Fruit fly (Drosophila melanogaster) whole organism, embryonic: ENCODE results near the gene rk.

Experiments
- Ada2b ChIP-seq: fragments of 200-800 bp; sonication (Bioruptor generic); IDR thresholded peaks from 2 replicates; pipeline ENCODE4 v1.3.6; 2022; ENCODE audit warnings: missing biosample characterization, missing genetic modification characterization
- Antp ChIP-seq: fragments of 200-800 bp; sonication (Bioruptor generic); optimal IDR thresholded peaks from 3 replicates; lab custom pipeline; 2016; ENCODE audit warnings: missing biosample characterization, missing genetic modification characterization
- Asciz ChIP-seq: fragments of 200-800 bp; sonication (Bioruptor generic); optimal IDR thresholded peaks from 2 replicates; lab custom pipeline; 2017; ENCODE audit warnings: missing biosample characterization, mild to moderate bottlenecking, missing genetic modification characterization, missing genetic modification reagents
- Bgb ChIP-seq: fragments of 200-800 bp; sonication (Bioruptor generic); IDR thresholded peaks from 2 replicates; pipeline ENCODE4 v1.3.6; 2022; ENCODE audit warnings: missing biosample characterization, missing genetic modification characterization; ENCODE audit not compliant: partially characterized antibody
- BtbVII ChIP-seq: fragments of 200-800 bp; sonication (Bioruptor generic); optimal IDR thresholded peaks from 3 replicates; lab custom pipeline; 2017; ENCODE audit warnings: missing biosample characterization, mild to moderate bottlenecking, missing genetic modification characterization
- CG1024 ChIP-seq: fragments of 200-800 bp; sonication (Bioruptor generic); IDR thresholded peaks from 2 replicates; pipeline ENCODE4 v1.3.6; 2022; ENCODE audit warnings: missing biosample characterization, missing genetic modification characterization
- CG1233 ChIP-seq: fragments of 200-800 bp; sonication (Bioruptor generic); optimal IDR thresholded peaks from 4 replicates; lab custom pipeline; 2018; ENCODE audit warnings: missing biosample characterization, mild to moderate bottlenecking, missing genetic modification characterization
- CG14441 ChIP-seq: fragments of 200-800 bp; sonication (Bioruptor generic); IDR thresholded peaks from 2 replicates; pipeline ENCODE4 v1.3.6; 2022; ENCODE audit warnings: missing biosample characterization, missing genetic modification characterization
- CG14710 ChIP-seq: fragments of 200-800 bp; sonication (Bioruptor generic); optimal IDR thresholded peaks from 3 replicates; lab custom pipeline; 2019; ENCODE audit warnings: missing biosample characterization, mild to moderate bottlenecking, missing genetic modification characterization, moderate library complexity
- CG17186 ChIP-seq: fragments of 200-800 bp; sonication (Bioruptor generic); optimal IDR thresholded peaks from 3 replicates; lab custom pipeline; 2017; ENCODE audit warnings: missing biosample characterization, missing genetic modification reagents, missing genetic modification characterization
- CG17361 ChIP-seq: fragments of 200-800 bp; sonication (Bioruptor generic); IDR thresholded peaks from 3 replicates; pipeline ENCODE4 v1.3.6; 2022; ENCODE audit warnings: missing biosample characterization, missing genetic modification characterization
- CG1832 ChIP-seq: fragments of 200-800 bp; sonication (Bioruptor generic); optimal IDR thresholded peaks from 2 replicates; lab custom pipeline; 2017; ENCODE audit warnings: missing biosample characterization, mild to moderate bottlenecking, missing genetic modification characterization, inconsistent platforms
- CG18619 ChIP-seq: fragments of 200-800 bp; sonication (Bioruptor generic); optimal IDR thresholded peaks from 3 replicates; lab custom pipeline; 2017; ENCODE audit warnings: missing biosample characterization, mild to moderate bottlenecking, missing genetic modification characterization
- CG2116 ChIP-seq: fragments of 200-800 bp; sonication (Bioruptor generic); optimal IDR thresholded peaks from 3 replicates; lab custom pipeline; 2018; ENCODE audit warnings: missing biosample characterization, mild to moderate bottlenecking, missing genetic modification characterization
- CG2202 ChIP-seq: fragments of 200-800 bp; sonication (Bioruptor generic); optimal IDR thresholded peaks from 2 replicates; lab custom pipeline; 2018; ENCODE audit warnings: missing biosample characterization, mild to moderate bottlenecking, missing genetic modification characterization
- CG2875 ChIP-seq: fragments of 200-800 bp; sonication (Bioruptor generic); optimal IDR thresholded peaks from 2 replicates; lab custom pipeline; 2017; ENCODE audit warnings: missing biosample characterization, mild to moderate bottlenecking, missing genetic modification characterization, missing genetic modification reagents
- CG2889 ChIP-seq: fragments of 200-800 bp; sonication (Bioruptor generic); IDR thresholded peaks from 3 replicates; pipeline ENCODE4 v1.3.6; 2022; ENCODE audit warnings: missing biosample characterization, missing genetic modification characterization
- CG33213 ChIP-seq: fragments of 200-800 bp; sonication (Bioruptor generic); optimal IDR thresholded peaks from 3 replicates; lab custom pipeline; 2016; ENCODE audit warnings: missing biosample characterization, missing genetic modification characterization
- CG3407 ChIP-seq: fragments of 200-800 bp; sonication (Bioruptor generic); optimal IDR thresholded peaks from 2 replicates; lab custom pipeline; 2018; ENCODE audit warnings: missing biosample characterization, mild to moderate bottlenecking, missing genetic modification characterization
- CG5245 ChIP-seq: fragments of 200-800 bp; sonication (Bioruptor generic); optimal IDR thresholded peaks from 3 replicates; lab custom pipeline; 2016; ENCODE audit warnings: missing biosample characterization, missing genetic modification characterization
- CG9817 ChIP-seq: fragments of 200-800 bp; sonication (Bioruptor generic); optimal IDR thresholded peaks from 2 replicates; lab custom pipeline; 2018; ENCODE audit warnings: missing biosample characterization, mild to moderate bottlenecking, missing genetic modification characterization, moderate library complexity
- D19B ChIP-seq: fragments of 200-800 bp; sonication (Bioruptor generic); optimal IDR thresholded peaks from 2 replicates; lab custom pipeline; 2017; ENCODE audit warnings: missing biosample characterization, mild to moderate bottlenecking, missing genetic modification characterization
- Eip74EF ChIP-seq, 2 experiments: fragments of 200-800 bp in 1 of 2; fragments of >200 bp in 1 of 2; sonication (Bioruptor generic) in 1 of 2; optimal IDR thresholded peaks; 2 replicates each; lab custom pipeline; 2017 to 2019; ENCODE audit warnings: missing biosample characterization in 2 of 2, missing genetic modification characterization in 2 of 2, mild to moderate bottlenecking in 1 of 2, moderate library complexity in 1 of 2
- H2.0 ChIP-seq: fragments of 200-800 bp; sonication (Bioruptor generic); IDR thresholded peaks from 2 replicates; pipeline ENCODE4 v1.3.6; 2022; ENCODE audit warnings: missing biosample characterization, missing genetic modification characterization
- Hr3 ChIP-seq: fragments of 200-800 bp; sonication (Bioruptor generic); optimal IDR thresholded peaks from 3 replicates; lab custom pipeline; 2016; ENCODE audit warnings: missing biosample characterization, missing genetic modification characterization
- Nf-YB ChIP-seq: fragments of 200-800 bp; sonication (Bioruptor generic); optimal IDR thresholded peaks from 3 replicates; lab custom pipeline; 2019; ENCODE audit warnings: missing biosample characterization, mild to moderate bottlenecking, missing genetic modification characterization, moderate library complexity
- Pdp1 ChIP-seq, 2 experiments: fragments of 200-800 bp; sonication (Bioruptor generic); optimal IDR thresholded peaks; 3 replicates each; lab custom pipeline; 2016; ENCODE audit warnings: missing biosample characterization in 2 of 2, missing genetic modification characterization in 2 of 2, mild to moderate bottlenecking in 1 of 2, moderate library complexity in 1 of 2
- Sin3A ChIP-seq: fragments of >200 bp; optimal IDR thresholded peaks from 2 replicates; lab custom pipeline; 2018
- Vsx1 ChIP-seq: fragments of 200-800 bp; sonication (Bioruptor generic); optimal IDR thresholded peaks from 2 replicates; lab custom pipeline; 2017; ENCODE audit warnings: missing biosample characterization, mild to moderate bottlenecking, missing genetic modification characterization, missing genetic modification reagents
- bowl ChIP-seq: fragments of 200-800 bp; sonication (Bioruptor generic); IDR thresholded peaks from 2 replicates; pipeline ENCODE4 v1.3.6; 2022; ENCODE audit warnings: missing biosample characterization, missing genetic modification characterization
- dati ChIP-seq: fragments of 200-800 bp; sonication (Bioruptor generic); IDR thresholded peaks from 2 replicates; pipeline ENCODE4 v1.3.6; 2022; ENCODE audit warnings: missing biosample characterization, missing genetic modification characterization
- dpn ChIP-seq, 2 experiments: fragments of 200-800 bp; sonication (Bioruptor generic); optimal IDR thresholded peaks; 3 replicates each; lab custom pipeline; 2016; ENCODE audit warnings: missing biosample characterization in 2 of 2, missing genetic modification characterization in 2 of 2
- ftz-f1 ChIP-seq: fragments of 200-800 bp; sonication (Bioruptor generic); optimal IDR thresholded peaks from 2 replicates; lab custom pipeline; 2016; ENCODE audit warnings: missing biosample characterization, missing genetic modification characterization
- gem ChIP-seq: fragments of 200-800 bp; sonication (Bioruptor generic); optimal IDR thresholded peaks from 2 replicates; lab custom pipeline; 2019; ENCODE audit warnings: missing biosample characterization, mild to moderate bottlenecking, missing genetic modification characterization, moderate library complexity
- h ChIP-seq: fragments of >200 bp; optimal IDR thresholded peaks from 2 replicates; lab custom pipeline; 2017
- hb ChIP-seq: fragments of 200-800 bp; sonication (Bioruptor generic); IDR thresholded peaks from 3 replicates; pipeline ENCODE4 v1.3.6; 2022; ENCODE audit warnings: missing biosample characterization, missing genetic modification characterization; ENCODE audit not compliant: partially characterized antibody
- inv ChIP-seq: fragments of 200-800 bp; sonication (Bioruptor generic); IDR thresholded peaks from 2 replicates; pipeline ENCODE4 v1.3.6; 2022; ENCODE audit warnings: missing biosample characterization, missing genetic modification characterization; ENCODE audit not compliant: partially characterized antibody
- klu ChIP-seq: fragments of 200-800 bp; sonication (Bioruptor generic); IDR thresholded peaks from 2 replicates; pipeline ENCODE4 v1.3.6; 2022; ENCODE audit warnings: missing biosample characterization, missing genetic modification characterization
- lbe ChIP-seq: fragments of 200-800 bp; sonication (Bioruptor generic); optimal IDR thresholded peaks from 2 replicates; lab custom pipeline; 2016; ENCODE audit warnings: missing biosample characterization, mild to moderate bottlenecking, missing genetic modification characterization
- mld ChIP-seq: fragments of 200-800 bp; sonication (Bioruptor generic); IDR thresholded peaks from 3 replicates; pipeline ENCODE4 v1.3.6; 2022; ENCODE audit warnings: missing biosample characterization, missing genetic modification characterization; ENCODE audit not compliant: partially characterized antibody
- org-1 ChIP-seq: fragments of 200-800 bp; sonication (Bioruptor generic); optimal IDR thresholded peaks from 2 replicates; lab custom pipeline; 2017; ENCODE audit warnings: missing biosample characterization, missing genetic modification characterization
- pfk ChIP-seq: fragments of 200-800 bp; sonication (Bioruptor generic); optimal IDR thresholded peaks from 2 replicates; lab custom pipeline; 2018; ENCODE audit warnings: missing biosample characterization, mild to moderate bottlenecking, missing genetic modification characterization, moderate library complexity
- ranshi ChIP-seq: fragments of 200-800 bp; sonication (Bioruptor generic); IDR thresholded peaks from 2 replicates; pipeline ENCODE4 v1.3.6; 2022; ENCODE audit warnings: missing biosample characterization, missing genetic modification characterization
- sd ChIP-seq: fragments of 200-800 bp; sonication (Bioruptor generic); optimal IDR thresholded peaks from 3 replicates; lab custom pipeline; 2018; ENCODE audit warnings: missing biosample characterization, mild to moderate bottlenecking, missing genetic modification characterization, moderate library complexity
- sens ChIP-seq: fragments of 200-800 bp; sonication (Bioruptor generic); peaks from one replicate; lab custom pipeline; 2016; ENCODE audit warnings: missing biosample characterization, missing genetic modification characterization
- sim ChIP-seq: fragments of 200-800 bp; sonication (Bioruptor generic); IDR thresholded peaks from 2 replicates; pipeline ENCODE4 v1.3.6; 2022; ENCODE audit warnings: missing biosample characterization, missing genetic modification characterization
- sisA ChIP-seq: fragments of 200-800 bp; sonication (Bioruptor generic); IDR thresholded peaks from 2 replicates; pipeline ENCODE4 v1.3.6; 2022; ENCODE audit warnings: missing biosample characterization, missing genetic modification characterization
- zen ChIP-seq: fragments of 200-800 bp; sonication (Bioruptor generic); optimal IDR thresholded peaks from 3 replicates; lab custom pipeline; 2018; ENCODE audit warnings: missing biosample characterization, mild to moderate bottlenecking, missing genetic modification characterization, moderate library complexity
- zen2 ChIP-seq: fragments of 200-800 bp; sonication (Bioruptor generic); IDR thresholded peaks from 3 replicates; pipeline ENCODE4 v1.3.6; 2022; ENCODE audit warnings: missing biosample characterization, missing genetic modification characterization; ENCODE audit not compliant: partially characterized antibody

Gene rk

DNA sequence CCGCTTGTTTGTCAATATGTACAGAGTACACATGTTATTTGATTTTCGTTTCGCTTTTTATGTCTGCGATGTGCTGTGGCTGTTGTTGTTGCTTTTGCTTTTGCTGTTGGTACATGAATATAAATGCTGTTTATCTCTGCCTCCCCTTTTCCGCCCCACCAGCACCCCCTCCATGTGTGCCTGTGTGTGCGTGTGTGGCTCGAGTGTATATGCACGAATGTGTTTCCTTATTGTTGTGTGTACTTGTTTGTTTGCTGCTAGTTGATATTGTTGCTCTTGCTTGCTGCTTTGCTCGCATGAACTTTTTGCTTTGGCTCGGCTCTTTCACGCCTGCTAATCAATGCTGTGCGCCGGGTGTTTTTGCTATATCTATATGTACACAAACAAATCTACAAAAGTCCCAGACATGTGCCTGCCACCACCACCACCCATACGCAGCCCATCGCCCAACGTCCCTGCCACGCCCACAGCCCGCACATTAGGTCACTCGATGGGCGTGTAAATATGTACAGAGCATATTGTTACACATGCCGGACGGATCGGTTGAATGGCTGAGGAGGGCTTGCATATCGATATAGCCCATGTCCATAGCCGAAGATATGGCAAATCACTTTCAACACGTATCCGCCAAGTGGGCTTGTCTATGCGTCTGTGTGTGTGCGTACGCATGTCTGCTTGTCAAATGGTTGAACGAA is 23.1 kb upstream of the rk start:
- TF ChIP-seq CG9817 (tag; lab: Kevin White, UChicago) (peak; percentile 98), CG5245 (GFP tag; lab: Kevin White, UChicago) (peak; percentile 99), Nf-YB (GFP tag; lab: Kevin White, UChicago) (peak; percentile 91), CG17361 (GFP tag; lab: Robert Waterston, UW) (peak; percentile 94), Bgb (peak; percentile 48; the same call in 1 of the 2 replicates), CG33213 (GFP tag; lab: Kevin White, UChicago) (peak; percentile 100), h (lab: Kevin White, UChicago) (no peak), lbe (GFP tag; lab: Kevin White, UChicago) (peak; percentile 93), Pdp1 (GFP tag; optimal IDR thresholded peaks at IDR 0.05; lab: Kevin White, UChicago) (peak; percentile 95 to 98), CG14710 (tag; lab: Kevin White, UChicago) (peak; percentile 98), CG14441 (GFP tag; lab: Robert Waterston, UW) (peak; percentile 97), bowl (GFP tag; lab: Robert Waterston, UW) (peak; percentile 96), Vsx1 (peak; percentile 100), pfk (GFP tag; lab: Kevin White, UChicago) (peak; percentile 92), mld (peak; percentile 38; the same call in 1 of the 3 replicates), Sin3A (lab: Kevin White, UChicago) (no peak), CG17186 (GFP tag; lab: Kevin White, UChicago) (peak; percentile 98), sim (GFP tag; lab: Robert Waterston, UW) (peak; percentile 99), hb (GFP tag; lab: Robert Waterston, UW) (peak; percentile 51; the same call in 1 of the 3 replicates), H2.0 (GFP tag; lab: Robert Waterston, UW) (peak; percentile 95), Ada2b (GFP tag; lab: Robert Waterston, UW) (peak; percentile 96), CG2116 (GFP tag; lab: Kevin White, UChicago) (peak; percentile 95), CG2875 (GFP tag; lab: Kevin White, UChicago) (peak; percentile 100), gem (peak; percentile 99), CG1024 (GFP tag; lab: Robert Waterston, UW) (peak; percentile 98), Antp (GFP tag; lab: Kevin White, UChicago) (peak; percentile 99), klu (GFP tag; lab: Robert Waterston, UW) (peak; percentile 93), Asciz (GFP tag; lab: Kevin White, UChicago) (peak; percentile 100), Hr3 (GFP tag; lab: Kevin White, UChicago) (peak; percentile 97), sd (tag; lab: Kevin White, UChicago) (peak; percentile 98), dpn (GFP tag; optimal IDR thresholded peaks at IDR 0.05; lab: Kevin White, UChicago) (peak; percentile 96 to 99), CG2889 (GFP tag; lab: Robert Waterston, UW) (peak; percentile 95), zen (tag; lab: Kevin White, UChicago) (peak; percentile 95), org-1 (peak; percentile 100), D19B (peak; percentile 93), CG18619 (GFP tag; lab: Kevin White, UChicago) (peak; percentile 100), Eip74EF (GFP tag; optimal IDR thresholded peaks at IDR 0.05; lab: Kevin White, UChicago) (peak in 1 of 2 experiments; percentile 99), CG2202 (tag; lab: Kevin White, UChicago) (peak; percentile 100), dati (peak; percentile 97), zen2 (GFP tag; lab: Robert Waterston, UW) (no peak), sisA (GFP tag; lab: Robert Waterston, UW) (peak; percentile 89), CG3407 (GFP tag; lab: Kevin White, UChicago) (peak; percentile 100), CG1832 (GFP tag; lab: Kevin White, UChicago) (no peak), sens (peak; percentile 100), inv (GFP tag; lab: Robert Waterston, UW) (no peak), CG1233 (GFP tag; lab: Kevin White, UChicago) (peak; percentile 100), BtbVII (GFP tag; lab: Kevin White, UChicago) (peak; percentile 100), ranshi (GFP tag; lab: Robert Waterston, UW) (peak; percentile 98), ftz-f1 (GFP tag; lab: Kevin White, UChicago) (peak; percentile 82)
